Fruit fly (Drosophila melanogaster) whole organism, embryonic: ENCODE results near the gene CG15296.

Experiments
- ATbp ChIP-seq: fragments of 200-800 bp; sonication (Bioruptor generic); optimal IDR thresholded peaks from 2 replicates; lab custom pipeline; 2017; ENCODE audit warnings: missing biosample characterization, mild to moderate bottlenecking, missing genetic modification characterization, missing genetic modification reagents
- BtbVII ChIP-seq: fragments of 200-800 bp; sonication (Bioruptor generic); optimal IDR thresholded peaks from 3 replicates; lab custom pipeline; 2017; ENCODE audit warnings: missing biosample characterization, mild to moderate bottlenecking, missing genetic modification characterization
- CG10147 ChIP-seq: fragments of 200-800 bp; sonication (Bioruptor generic); optimal IDR thresholded peaks from 2 replicates; lab custom pipeline; 2019; ENCODE audit warnings: missing biosample characterization, mild to moderate bottlenecking, missing genetic modification characterization, moderate library complexity
- CG10209 ChIP-seq: fragments of 200-800 bp; sonication (Bioruptor generic); optimal IDR thresholded peaks from 3 replicates; lab custom pipeline; 2017; ENCODE audit warnings: missing biosample characterization, mild to moderate bottlenecking, missing genetic modification characterization, missing genetic modification reagents
- CG1024 ChIP-seq: fragments of 200-800 bp; sonication (Bioruptor generic); IDR thresholded peaks from 2 replicates; pipeline ENCODE4 v1.3.6; 2022; ENCODE audit warnings: missing biosample characterization, missing genetic modification characterization
- CG12769 ChIP-seq: fragments of 200-800 bp; sonication (Bioruptor generic); optimal IDR thresholded peaks from 2 replicates; lab custom pipeline; 2019; ENCODE audit warnings: missing biosample characterization, mild to moderate bottlenecking, missing genetic modification characterization, moderate library complexity
- CG15011 ChIP-seq: fragments of 200-800 bp; sonication (Bioruptor generic); optimal IDR thresholded peaks from 3 replicates; lab custom pipeline; 2018; ENCODE audit warnings: missing biosample characterization, mild to moderate bottlenecking, missing genetic modification characterization
- CG17359 ChIP-seq: fragments of 200-800 bp; sonication (Bioruptor generic); optimal IDR thresholded peaks from 3 replicates; lab custom pipeline; 2018; ENCODE audit warnings: missing biosample characterization, mild to moderate bottlenecking, missing genetic modification characterization, moderate library complexity
- CG17361 ChIP-seq: fragments of 200-800 bp; sonication (Bioruptor generic); IDR thresholded peaks from 3 replicates; pipeline ENCODE4 v1.3.6; 2022; ENCODE audit warnings: missing biosample characterization, missing genetic modification characterization
- CG18599 ChIP-seq: fragments of 200-800 bp; sonication (Bioruptor generic); optimal IDR thresholded peaks from 3 replicates; lab custom pipeline; 2017; ENCODE audit warnings: missing biosample characterization, missing genetic modification characterization, mild to moderate bottlenecking, moderate library complexity, missing genetic modification reagents
- CG31441 ChIP-seq: fragments of 200-800 bp; sonication (Bioruptor generic); IDR thresholded peaks from 2 replicates; pipeline ENCODE4 v1.3.6; 2022; ENCODE audit warnings: missing biosample characterization, missing genetic modification characterization
- CG32772 ChIP-seq: fragments of 200-800 bp; sonication (Bioruptor generic); IDR thresholded peaks from 2 replicates; pipeline ENCODE4 v1.3.6; 2022; ENCODE audit warnings: missing biosample characterization, missing genetic modification characterization
- CG3847 ChIP-seq: fragments of 200-800 bp; sonication (Bioruptor generic); IDR thresholded peaks from 2 replicates; pipeline ENCODE4 v1.3.6; 2022; ENCODE audit warnings: missing biosample characterization, missing genetic modification characterization
- CG4730 ChIP-seq: fragments of 200-800 bp; sonication (Bioruptor generic); IDR thresholded peaks from 2 replicates; pipeline ENCODE4 v1.3.6; 2022; ENCODE audit warnings: missing biosample characterization, missing genetic modification characterization
- CG7556 ChIP-seq: fragments of 200-800 bp; sonication (Bioruptor generic); optimal IDR thresholded peaks from 2 replicates; lab custom pipeline; 2017; ENCODE audit warnings: missing biosample characterization, mild to moderate bottlenecking, missing genetic modification characterization
- CG7963 ChIP-seq: fragments of 200-800 bp; sonication (Bioruptor generic); IDR thresholded peaks from 3 replicates; pipeline ENCODE4 v1.3.6; 2022; ENCODE audit warnings: missing biosample characterization, missing genetic modification characterization; ENCODE audit not compliant: partially characterized antibody
- CG9817 ChIP-seq: fragments of 200-800 bp; sonication (Bioruptor generic); optimal IDR thresholded peaks from 2 replicates; lab custom pipeline; 2018; ENCODE audit warnings: missing biosample characterization, mild to moderate bottlenecking, missing genetic modification characterization, moderate library complexity
- CoRest ChIP-seq: fragments of 200-800 bp; sonication (Bioruptor generic); optimal IDR thresholded peaks from 3 replicates; lab custom pipeline; 2018; ENCODE audit warnings: missing biosample characterization, mild to moderate bottlenecking, missing genetic modification characterization, moderate library complexity
- D19A ChIP-seq: fragments of 200-800 bp; optimal IDR thresholded peaks from 3 replicates; lab custom pipeline; 2019; ENCODE audit warnings: missing biosample characterization, mild to moderate bottlenecking, missing genetic modification characterization, moderate library complexity
- Dbx ChIP-seq: fragments of 200-800 bp; sonication (Bioruptor generic); IDR thresholded peaks from 3 replicates; pipeline ENCODE4 v1.3.6; 2022; ENCODE audit warnings: missing biosample characterization, missing genetic modification characterization
- Deaf1 ChIP-seq: fragments of 200-800 bp; optimal IDR thresholded peaks from 3 replicates; lab custom pipeline; 2019; ENCODE audit warnings: missing biosample characterization, mild to moderate bottlenecking, missing genetic modification characterization, moderate library complexity
- Dek ChIP-seq: fragments of 200-800 bp; sonication (Bioruptor generic); optimal IDR thresholded peaks from 3 replicates; lab custom pipeline; 2019; ENCODE audit warnings: missing biosample characterization, mild to moderate bottlenecking, missing genetic modification characterization, moderate library complexity
- Dfd ChIP-seq, 2 experiments: fragments of >200 bp; optimal IDR thresholded peaks; 2 replicates each; lab custom pipeline; 2017; ENCODE audit warnings: missing biosample characterization in 2 of 2, missing genetic modification characterization in 2 of 2
- Dip2 ChIP-seq: fragments of 200-800 bp; sonication (Bioruptor generic); IDR thresholded peaks from 2 replicates; pipeline ENCODE4 v1.3.6; 2022; ENCODE audit warnings: missing biosample characterization, missing genetic modification characterization
- E2f2 ChIP-seq: fragments of 200-800 bp; sonication (Bioruptor generic); IDR thresholded peaks from 2 replicates; pipeline ENCODE4 v1.3.6; 2022; ENCODE audit warnings: missing biosample characterization, missing genetic modification characterization
- Eip74EF ChIP-seq, 2 experiments: fragments of 200-800 bp in 1 of 2; fragments of >200 bp in 1 of 2; sonication (Bioruptor generic) in 1 of 2; optimal IDR thresholded peaks; 2 replicates each; lab custom pipeline; 2017 to 2019; ENCODE audit warnings: missing biosample characterization in 2 of 2, missing genetic modification characterization in 2 of 2, mild to moderate bottlenecking in 1 of 2, moderate library complexity in 1 of 2
- Hmr ChIP-seq: fragments of 200-800 bp; sonication (Bioruptor generic); optimal IDR thresholded peaks from 3 replicates; lab custom pipeline; 2017; ENCODE audit warnings: mild to moderate bottlenecking, missing biosample characterization, missing genetic modification reagents, missing genetic modification characterization
- Hr39 ChIP-seq: fragments of >200 bp; optimal IDR thresholded peaks from 2 replicates; lab custom pipeline; 2017
- Hsf ChIP-seq: fragments of 200-800 bp; sonication (Bioruptor generic); optimal IDR thresholded peaks from 3 replicates; lab custom pipeline; 2016; ENCODE audit warnings: missing biosample characterization, missing genetic modification characterization
- Lpt ChIP-seq: fragments of >200 bp; optimal IDR thresholded peaks from 2 replicates; lab custom pipeline; 2018; ENCODE audit warnings: missing biosample characterization, missing genetic modification characterization
- Med ChIP-seq: fragments of 200-800 bp; sonication (Bioruptor generic); peaks from one replicate; lab custom pipeline; 2016; ENCODE audit warnings: missing biosample characterization, missing genetic modification characterization, mild to moderate bottlenecking, inconsistent platforms, moderate library complexity
- Nf-YC ChIP-seq: fragments of 200-800 bp; optimal IDR thresholded peaks from 3 replicates; lab custom pipeline; 2019; ENCODE audit warnings: missing biosample characterization, mild to moderate bottlenecking, missing genetic modification characterization, moderate library complexity
- Optix ChIP-seq: fragments of 200-800 bp; sonication (Bioruptor generic); IDR thresholded peaks from 3 replicates; pipeline ENCODE4 v1.3.6; 2022; ENCODE audit warnings: missing biosample characterization, missing genetic modification characterization
- Pdp1 ChIP-seq, 2 experiments: fragments of 200-800 bp; sonication (Bioruptor generic); optimal IDR thresholded peaks; 3 replicates each; lab custom pipeline; 2016; ENCODE audit warnings: missing biosample characterization in 2 of 2, missing genetic modification characterization in 2 of 2, mild to moderate bottlenecking in 1 of 2, moderate library complexity in 1 of 2
- dpn ChIP-seq, 2 experiments: fragments of 200-800 bp; sonication (Bioruptor generic); optimal IDR thresholded peaks; 3 replicates each; lab custom pipeline; 2016; ENCODE audit warnings: missing biosample characterization in 2 of 2, missing genetic modification characterization in 2 of 2
- dysf ChIP-seq: fragments of 200-800 bp; sonication (Bioruptor generic); IDR thresholded peaks from 3 replicates; pipeline ENCODE4 v1.3.6; 2022; ENCODE audit warnings: missing biosample characterization, missing genetic modification characterization
- en ChIP-seq: fragments of 200-800 bp; sonication (Bioruptor generic); optimal IDR thresholded peaks from 2 replicates; lab custom pipeline; 2016; ENCODE audit warnings: missing biosample characterization, missing genetic modification characterization
- fd3F ChIP-seq: fragments of 200-800 bp; sonication (Bioruptor generic); optimal IDR thresholded peaks from 2 replicates; lab custom pipeline; 2018; ENCODE audit warnings: missing biosample characterization, mild to moderate bottlenecking, missing genetic modification characterization, moderate library complexity
- fd64A ChIP-seq: fragments of 200-800 bp; sonication (Bioruptor generic); optimal IDR thresholded peaks from 3 replicates; lab custom pipeline; 2018; ENCODE audit warnings: missing biosample characterization, mild to moderate bottlenecking, missing genetic modification characterization
- fd96Cb ChIP-seq: fragments of 200-800 bp; sonication (Bioruptor generic); optimal IDR thresholded peaks from 2 replicates; lab custom pipeline; 2018; ENCODE audit warnings: missing biosample characterization, mild to moderate bottlenecking, missing genetic modification characterization, moderate library complexity
- hkb ChIP-seq, 2 experiments: fragments of 200-800 bp in 1 of 2; fragments of >200 bp in 1 of 2; sonication (Bioruptor generic) in 1 of 2; IDR thresholded peaks in 1 of 2; optimal IDR thresholded peaks in 1 of 2; 2 replicates each; pipeline versions ENCODE4 v1.3.6 to Lab custom; 2017 to 2022; ENCODE audit warnings: missing biosample characterization in 1 of 2, missing genetic modification characterization in 1 of 2
- onecut ChIP-seq: fragments of 200-800 bp; sonication (Bioruptor generic); IDR thresholded peaks from 2 replicates; pipeline ENCODE4 v1.3.6; 2022; ENCODE audit warnings: missing biosample characterization, missing genetic modification characterization
- org-1 ChIP-seq: fragments of 200-800 bp; sonication (Bioruptor generic); optimal IDR thresholded peaks from 2 replicates; lab custom pipeline; 2017; ENCODE audit warnings: missing biosample characterization, missing genetic modification characterization
- pros ChIP-seq: fragments of 200-800 bp; sonication (Bioruptor generic); optimal IDR thresholded peaks from 3 replicates; lab custom pipeline; 2019; ENCODE audit warnings: missing biosample characterization, mild to moderate bottlenecking, missing genetic modification characterization, moderate library complexity
- row ChIP-seq: fragments of 200-800 bp; sonication (Bioruptor generic); IDR thresholded peaks from 3 replicates; pipeline ENCODE4 v1.3.6; 2022; ENCODE audit warnings: missing biosample characterization, missing genetic modification characterization
- sc ChIP-seq, 3 experiments: fragments of >200 bp in 2 of 3; fragments of 200-800 bp in 1 of 3; sonication (Bioruptor generic) in 1 of 3; optimal IDR thresholded peaks; 2 replicates in 2 of 3; 3 replicates in 1 of 3; lab custom pipeline; 2017; ENCODE audit warnings: mild to moderate bottlenecking in 1 of 3, missing biosample characterization in 1 of 3, missing genetic modification characterization in 1 of 3, missing genetic modification reagents in 1 of 3
- sd ChIP-seq: fragments of 200-800 bp; sonication (Bioruptor generic); optimal IDR thresholded peaks from 3 replicates; lab custom pipeline; 2018; ENCODE audit warnings: missing biosample characterization, mild to moderate bottlenecking, missing genetic modification characterization, moderate library complexity
- tio ChIP-seq: fragments of 200-800 bp; sonication (Bioruptor generic); optimal IDR thresholded peaks from 2 replicates; lab custom pipeline; 2017; ENCODE audit warnings: missing biosample characterization, missing genetic modification characterization, inconsistent platforms
- trem ChIP-seq: fragments of 200-800 bp; optimal IDR thresholded peaks from 3 replicates; lab custom pipeline; 2019; ENCODE audit warnings: missing biosample characterization, mild to moderate bottlenecking, missing genetic modification characterization, moderate library complexity

Gene CG15296

dm6 chrX:10561433-10561832, 5.0 kb downstream of the CG15296 start:
- TF ChIP-seq ATbp, result peak; percentile 23
- TF ChIP-seq trem, result no peak
- peak; percentile 22 for TF ChIP-seq Deaf1
- TF ChIP-seq CG15011 (GFP tag; lab: Kevin White, UChicago), result peak; percentile 40
- peak; percentile 35; the same call in 1 of the 2 replicates for TF ChIP-seq CG32772
- peak; percentile 26 for TF ChIP-seq fd3F (GFP tag; lab: Kevin White, UChicago)
- peak; percentile 42 for TF ChIP-seq CG7556 (GFP tag; lab: Kevin White, UChicago)
- peak; percentile 71 for TF ChIP-seq Hmr (GFP tag; lab: Kevin White, UChicago)
- peak; percentile 13 for TF ChIP-seq sd (tag; lab: Kevin White, UChicago)
- TF ChIP-seq Med, result peak; percentile 25
- TF ChIP-seq CG10209 (GFP tag; lab: Kevin White, UChicago), result peak; percentile 49
- TF ChIP-seq sc (optimal IDR thresholded peaks at IDR 0.05; lab: Kevin White, UChicago), result no peak
- TF ChIP-seq sc (GFP tag; optimal IDR thresholded peaks at IDR 0.05; lab: Kevin White, UChicago), result peak; percentile 20
- no peak for TF ChIP-seq CG1024
- peak; percentile 64 for TF ChIP-seq CG17361 (GFP tag; lab: Robert Waterston, UW)
- TF ChIP-seq org-1 (GFP tag; lab: Kevin White, UChicago), result peak; percentile 21
- TF ChIP-seq en (GFP tag; lab: Kevin White, UChicago), result no peak
- TF ChIP-seq E2f2, result 0 out of 2 replicates have a peak, but pooled peaks have one; percentile 27
- peak; percentile 69 for TF ChIP-seq CoRest (tag; lab: Kevin White, UChicago)
- TF ChIP-seq Lpt (GFP tag; lab: Kevin White, UChicago), result no peak
- peak; percentile 12 for TF ChIP-seq Hsf (GFP tag; lab: Kevin White, UChicago)
- peak; percentile 69 for TF ChIP-seq CG31441 (GFP tag; lab: Robert Waterston, UW)
- no peak for TF ChIP-seq fd64A
- peak; percentile 19 for TF ChIP-seq Nf-YC (tag; lab: Kevin White, UChicago)
- peak in 1 of 2 experiments; percentile 2 for TF ChIP-seq Pdp1 (GFP tag; optimal IDR thresholded peaks at IDR 0.05; lab: Kevin White, UChicago)
- peak; percentile 63 for TF ChIP-seq CG10147
- TF ChIP-seq CG17359, result peak; percentile 62
- no peak for TF ChIP-seq Dfd (GFP tag; optimal IDR thresholded peaks at IDR 0.05; lab: Kevin White, UChicago)
- TF ChIP-seq D19A (tag; lab: Kevin White, UChicago), result peak; percentile 95
- 0 out of 3 replicates have a peak, but pooled peaks have one; percentile 20 for TF ChIP-seq Dbx (GFP tag; lab: Robert Waterston, UW)
- peak; percentile 11 for TF ChIP-seq BtbVII (GFP tag; lab: Kevin White, UChicago)
- TF ChIP-seq CG7963 (GFP tag; lab: Robert Waterston, UW), result no peak
- peak in 1 of 2 experiments; percentile 50 for TF ChIP-seq Eip74EF (GFP tag; optimal IDR thresholded peaks at IDR 0.05; lab: Kevin White, UChicago)
- peak; percentile 65 for TF ChIP-seq Dek (tag; lab: Kevin White, UChicago)
- TF ChIP-seq CG4730 (GFP tag; lab: Robert Waterston, UW), result 0 out of 2 replicates have a peak, but pooled peaks have one; percentile 21
- peak; percentile 65 for TF ChIP-seq CG18599 (GFP tag; lab: Kevin White, UChicago)
- no peak for TF ChIP-seq onecut (GFP tag; lab: Robert Waterston, UW)
- peak; percentile 42 for TF ChIP-seq CG9817 (tag; lab: Kevin White, UChicago)
- peak; percentile 29; the same call in 1 of the 2 replicates for TF ChIP-seq CG3847
- TF ChIP-seq row, result peak; percentile 80
- TF ChIP-seq hkb (optimal IDR thresholded peaks at IDR 0.05; lab: Kevin White, UChicago), result no peak
- TF ChIP-seq hkb (GFP tag; IDR thresholded peaks at IDR 0.05; lab: Robert Waterston, UW), result peak; percentile 42; the same call in 1 of the 2 replicates
- peak; percentile 25 for TF ChIP-seq tio
- TF ChIP-seq dpn (GFP tag; optimal IDR thresholded peaks at IDR 0.05; lab: Kevin White, UChicago), result peak in 1 of 2 experiments; percentile 37
- no peak for TF ChIP-seq Optix (GFP tag; lab: Robert Waterston, UW)
- no peak for TF ChIP-seq Hr39
- no peak for TF ChIP-seq Dip2
- peak; percentile 24 for TF ChIP-seq CG12769 (tag; lab: Kevin White, UChicago)
- peak; percentile 71 for TF ChIP-seq dysf (GFP tag; lab: Robert Waterston, UW)
- no peak for TF ChIP-seq pros (GFP tag; lab: Kevin White, UChicago)
- peak; percentile 62 for TF ChIP-seq fd96Cb (tag; lab: Kevin White, UChicago)
